Fruit fly (Drosophila melanogaster): ENCODE data around the gene MED20.

Gene MED20

dm6 chr2L:8072692-8073091 is at the start of gene MED20, which contains the start of gene Trf:
MED20 (minus strand) TSS chr2L:8072848.
Trf (plus strand) TSS chr2L:8072895.
- TF ChIP-seq noc (tag; optimal IDR thresholded peaks at IDR 0.05): no peak

dm6 chr2L:8116632-8117193 is 44.1 kb upstream of the MED20 start:
- peak; percentile 41 for TF ChIP-seq noc (tag; optimal IDR thresholded peaks at IDR 0.05)

DNA sequence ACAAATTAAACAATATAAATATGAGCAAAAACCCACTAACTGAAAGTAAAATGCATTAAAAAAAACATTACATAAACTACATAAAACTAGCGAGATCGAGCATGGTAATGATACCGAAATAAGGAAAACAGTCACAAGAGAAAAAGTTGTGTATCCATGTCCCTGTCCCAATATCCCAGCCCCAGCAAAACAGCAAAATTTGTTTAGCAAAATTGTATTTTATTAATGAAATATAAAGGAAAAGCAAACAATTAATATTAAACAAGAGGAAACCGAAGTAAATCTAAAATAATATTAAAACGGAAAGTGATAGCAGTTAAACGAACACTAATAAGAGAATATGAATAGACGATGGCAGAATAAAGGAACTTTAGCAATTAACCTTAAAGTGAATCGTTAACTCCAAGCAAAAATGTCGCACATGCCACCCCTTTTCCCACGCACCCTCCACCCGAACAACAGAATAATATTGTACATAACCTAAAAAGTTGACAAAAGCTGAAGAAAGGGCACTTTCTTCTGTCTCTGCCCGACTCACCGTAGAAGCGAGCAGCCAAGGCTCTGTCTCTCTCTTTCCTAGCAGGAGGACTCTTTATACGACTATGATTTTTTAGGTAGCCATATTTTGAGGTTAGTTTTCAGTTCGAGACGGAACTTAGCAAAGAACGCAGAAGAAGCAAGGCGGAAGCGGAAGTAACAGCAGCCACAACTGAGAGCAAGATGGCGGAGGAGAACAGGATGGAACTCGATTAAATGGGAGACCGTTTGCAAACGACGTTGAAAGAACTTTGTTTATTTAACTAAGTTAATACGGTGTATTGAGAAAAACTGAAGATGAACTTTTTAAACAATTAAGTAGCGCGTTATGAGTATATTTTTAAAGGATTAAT is 38.1 kb upstream of the MED20 start:
- no peak for TF ChIP-seq noc (tag; optimal IDR thresholded peaks at IDR 0.05)

DNA sequence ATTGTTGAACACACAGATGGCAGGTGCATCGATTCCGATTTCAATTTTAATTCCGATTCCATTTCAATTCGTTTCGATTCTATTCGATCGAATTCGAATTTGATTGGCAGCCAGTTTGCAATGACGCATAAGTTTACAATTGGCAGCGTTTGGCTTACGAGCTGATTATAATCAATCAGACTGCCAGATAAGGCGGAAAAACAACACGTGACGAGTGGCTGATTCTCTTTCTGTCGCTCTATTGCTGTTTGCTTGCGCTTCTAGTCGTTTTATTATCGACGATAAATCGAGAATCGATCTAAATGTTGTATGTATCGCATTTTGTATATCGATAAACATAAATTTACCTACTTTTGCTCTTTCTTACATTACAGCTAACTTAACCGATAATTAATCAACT is 32.1 kb upstream of the MED20 start:
- TF ChIP-seq noc (tag; optimal IDR thresholded peaks at IDR 0.05): no peak

DNA sequence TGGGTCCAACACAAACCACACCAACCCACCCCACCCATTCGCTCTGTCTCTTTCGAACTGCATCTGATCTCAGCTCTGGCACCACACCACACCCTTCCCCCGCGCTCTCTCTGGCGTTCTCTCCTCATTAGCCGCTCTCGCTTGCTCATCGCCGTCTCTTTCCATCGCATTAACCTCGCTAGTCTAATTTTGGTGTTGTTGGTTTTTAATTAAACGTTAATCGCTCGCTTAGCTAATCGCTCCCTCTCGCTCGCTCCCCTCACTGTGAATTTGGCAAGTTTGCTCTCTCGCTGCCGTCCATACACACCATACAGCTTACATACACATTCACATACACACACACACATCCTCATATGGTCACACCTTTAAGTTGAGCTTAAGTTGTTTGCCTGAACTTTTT is 31.4 kb upstream of the MED20 start:
- no peak for TF ChIP-seq noc (tag; optimal IDR thresholded peaks at IDR 0.05)

- no peak for TF ChIP-seq noc (tag; optimal IDR thresholded peaks at IDR 0.05)
Observed at dm6 chr2L:8103073-8103472, 30.4 kb upstream of the MED20 start.

- peak; percentile 64 for TF ChIP-seq noc (tag; optimal IDR thresholded peaks at IDR 0.05)
Observed at dm6 chr2L:8100489-8101352, 28.1 kb upstream of the MED20 start.

DNA sequence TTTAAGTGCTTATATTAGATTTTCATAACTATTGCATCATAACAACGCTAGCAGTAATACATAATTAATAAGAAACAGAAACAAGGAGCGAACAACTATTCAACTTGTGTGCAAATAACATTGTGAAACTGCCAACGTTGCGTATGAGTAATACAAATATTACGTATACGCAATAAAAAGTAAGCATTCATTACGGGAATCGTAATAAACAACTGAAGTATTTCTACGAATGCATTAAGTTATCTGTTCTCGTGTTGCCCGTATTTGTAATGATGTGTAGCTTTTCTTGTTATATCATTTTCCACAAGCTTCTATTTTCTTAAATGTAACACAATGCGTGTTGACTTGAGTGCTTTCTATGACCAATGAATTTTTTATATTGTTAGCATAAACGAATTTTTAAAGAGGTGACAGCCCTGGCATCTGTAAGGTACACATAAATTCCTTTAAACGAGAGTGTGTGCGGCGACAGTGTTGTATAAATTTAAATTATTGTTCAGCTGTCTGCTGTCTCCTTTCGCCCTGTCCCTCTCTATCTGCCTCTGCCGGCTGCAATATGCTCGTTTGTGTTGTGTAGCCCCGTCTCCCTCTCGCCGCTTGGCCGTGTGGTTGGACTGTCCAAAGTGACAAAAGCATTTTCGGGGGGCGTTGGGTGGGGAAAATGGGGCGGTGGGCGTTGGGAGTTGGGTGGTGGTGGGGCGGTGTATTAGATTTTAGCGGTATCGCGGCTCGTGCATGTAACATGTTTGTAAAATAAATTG is 27.1 kb upstream of the MED20 start:
- no peak for TF ChIP-seq noc (tag; optimal IDR thresholded peaks at IDR 0.05)

DNA sequence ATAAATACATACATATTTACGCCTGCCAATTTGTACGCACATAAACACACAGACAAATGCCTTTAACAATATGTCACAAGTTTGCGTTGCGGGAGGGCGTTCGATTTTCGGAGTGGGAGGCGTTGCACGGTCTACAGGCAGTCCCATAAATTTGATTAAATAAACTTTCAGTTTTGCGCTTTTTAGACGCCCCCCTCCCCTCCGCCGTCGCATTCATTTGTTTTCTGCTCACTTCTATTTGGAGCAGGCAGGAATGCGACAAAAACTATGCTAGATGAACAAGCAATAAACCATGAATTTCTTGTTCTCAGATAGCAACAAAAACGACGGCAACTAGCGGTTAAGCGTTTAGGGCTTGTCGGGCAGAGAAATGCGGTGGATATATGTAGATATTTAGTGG is 26.4 kb upstream of the MED20 start:
- no peak for TF ChIP-seq noc (tag; optimal IDR thresholded peaks at IDR 0.05)

DNA sequence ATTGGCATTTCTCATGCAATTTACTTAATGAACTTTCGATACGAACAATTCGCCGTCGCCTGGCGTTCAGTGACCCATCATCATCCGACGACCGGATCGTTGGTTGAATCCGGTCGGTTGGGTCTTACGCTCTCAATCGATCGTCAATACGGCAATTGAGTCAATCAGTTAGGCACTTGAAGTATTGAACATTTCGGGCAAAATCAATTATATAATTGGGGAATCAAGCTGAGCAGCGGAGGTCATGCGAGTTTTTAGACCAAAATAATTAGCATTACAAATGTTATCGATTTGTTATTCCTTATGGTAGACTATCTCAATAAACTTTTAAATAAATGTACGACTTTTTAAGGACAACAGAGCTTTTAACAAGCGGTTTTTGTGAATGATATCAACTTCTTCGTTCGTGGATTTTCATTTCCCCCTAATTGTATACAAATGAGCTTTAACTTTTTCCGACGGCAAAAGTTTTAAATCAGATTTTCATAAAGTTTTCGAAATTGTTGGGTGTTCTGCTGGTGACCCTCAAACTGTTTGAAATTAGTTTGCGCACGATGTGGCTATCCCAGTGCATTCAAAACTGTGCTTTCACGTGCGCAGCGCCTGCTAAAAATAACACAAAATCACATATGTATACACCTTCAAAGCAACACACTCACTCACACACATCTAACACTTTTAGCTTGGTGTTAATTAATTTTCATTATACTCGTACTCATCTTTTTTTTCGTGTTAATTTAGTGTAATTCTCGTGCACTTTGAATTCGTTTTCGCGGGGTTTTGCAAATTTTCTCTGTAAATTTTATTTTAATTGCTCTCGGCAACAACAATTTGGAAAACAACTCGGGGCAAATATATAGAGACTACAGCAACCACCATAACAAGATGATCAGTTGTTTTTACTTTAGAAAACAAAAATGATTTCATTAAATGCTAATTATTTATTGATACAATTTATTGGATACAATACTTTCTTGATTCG is 25.6 kb upstream of the MED20 start:
- TF ChIP-seq noc (tag; optimal IDR thresholded peaks at IDR 0.05): no peak

dm6 chr2L:8097461-8097860 is 24.8 kb upstream of the MED20 start:
- peak; percentile 84 for TF ChIP-seq noc (tag; optimal IDR thresholded peaks at IDR 0.05)

DNA sequence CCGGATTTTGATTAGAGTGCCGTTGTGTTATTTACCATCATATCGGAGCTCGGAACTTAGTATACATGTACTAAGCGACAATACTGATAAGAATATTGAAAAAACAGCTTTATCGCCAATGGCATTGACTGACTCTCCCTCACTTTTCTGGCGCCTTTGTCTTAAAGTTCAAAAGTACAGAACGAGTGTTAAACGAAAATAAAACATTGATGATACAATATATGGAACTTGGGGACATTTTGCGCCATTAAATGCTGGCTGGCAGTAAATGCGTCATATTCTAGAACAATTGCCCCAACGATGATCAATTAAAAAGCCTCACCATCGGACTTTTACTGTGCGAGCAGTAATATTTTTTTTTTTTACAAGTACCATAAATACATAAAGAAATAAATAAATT is 22.5 kb upstream of the MED20 start:
- no peak for TF ChIP-seq noc (tag; optimal IDR thresholded peaks at IDR 0.05)

dm6 chr2L:8094058-8094825 is 21.6 kb upstream of the MED20 start:
- no peak for TF ChIP-seq noc (tag; optimal IDR thresholded peaks at IDR 0.05)
